Worm (Caenorhabditis elegans) whole organism, late embryonic: ENCODE results near the gene eif-2Bepsilon.
A peak's percentile ranks its signal among the peaks of the same experiment; 100 is the strongest.

Experiments used
- ama-1 ChIP-seq: fragments of 150-350 bp; optimal IDR thresholded peaks from 2 replicates; lab custom pipeline; 2014
- ceh-14 ChIP-seq: sonication (generic microtip); optimal IDR thresholded peaks from 2 replicates; lab custom pipeline; 2016; ENCODE audit warnings: missing genotype, missing genetic modification characterization, missing compliant biosample characterization
- ceh-34 ChIP-seq: sonication (generic microtip); optimal IDR thresholded peaks from 2 replicates; lab custom pipeline; 2016; ENCODE audit warnings: mild to moderate bottlenecking, missing genetic modification characterization, missing compliant biosample characterization
- fkh-10 ChIP-seq: fragments of 150-350 bp; optimal IDR thresholded peaks from 2 replicates; lab custom pipeline; 2014; ENCODE audit warnings: missing biosample characterization, missing genetic modification reagents, missing genetic modification characterization
- hlh-13 ChIP-seq: fragments of 200-800 bp; sonication (Bioruptor generic); optimal IDR thresholded peaks from 2 replicates; lab custom pipeline; 2018; ENCODE audit warnings: mild to moderate bottlenecking, missing genetic modification characterization, missing compliant biosample characterization
- nhr-11 ChIP-seq: fragments of 150-350 bp; optimal IDR thresholded peaks from 2 replicates; lab custom pipeline; 2014; ENCODE audit warnings: missing biosample characterization, missing genetic modification characterization
- nhr-232 ChIP-seq: sonication (generic microtip); optimal IDR thresholded peaks from 2 replicates; lab custom pipeline; 2016; ENCODE audit warnings: missing genetic modification characterization, missing compliant biosample characterization
- pag-3 ChIP-seq: sonication (generic microtip); optimal IDR thresholded peaks from 2 replicates; lab custom pipeline; 2016; ENCODE audit warnings: missing compliant biosample characterization, missing genetic modification characterization, borderline replicate concordance
- pha-4 ChIP-seq: fragments of 150-350 bp; optimal IDR thresholded peaks from 2 replicates; lab custom pipeline; 2018; ENCODE audit warnings: missing biosample characterization, missing genetic modification reagents, missing genetic modification characterization
- pros-1 ChIP-seq: fragments of 150-350 bp; optimal IDR thresholded peaks from 2 replicates; lab custom pipeline; 2014; ENCODE audit warnings: missing biosample characterization, missing genetic modification reagents, missing genetic modification characterization
- sox-4 ChIP-seq: sonication (generic microtip); optimal IDR thresholded peaks from 2 replicates; lab custom pipeline; 2017; ENCODE audit warnings: mild to moderate bottlenecking, missing genetic modification characterization, inconsistent platforms, missing compliant biosample characterization
- unc-86 ChIP-seq: sonication (generic microtip); optimal IDR thresholded peaks from 2 replicates; lab custom pipeline; 2016; ENCODE audit warnings: missing genetic modification characterization, missing compliant biosample characterization

- no peak for TF ChIP-seq nhr-232 (tag; lab: Kevin White, UChicago)
- TF ChIP-seq hlh-13 (GFP tag; lab: Kevin White, UChicago), result no peak
- TF ChIP-seq pros-1, result no peak
- TF ChIP-seq pag-3 (tag; lab: Kevin White, UChicago), result no peak
- no peak for TF ChIP-seq ama-1 (lab: Kevin White, UChicago)
- TF ChIP-seq pha-4, result no peak
- TF ChIP-seq fkh-10 (GFP tag; lab: Kevin White, UChicago), result no peak
- TF ChIP-seq sox-4 (tag; lab: Kevin White, UChicago), result no peak
- peak; percentile 33 for TF ChIP-seq ceh-34 (tag; lab: Kevin White, UChicago)
- no peak for TF ChIP-seq ceh-14
- TF ChIP-seq nhr-11 (tag; lab: Kevin White, UChicago), result no peak
- TF ChIP-seq unc-86 (tag; lab: Kevin White, UChicago), result no peak
Measured at ce11 chrII:8643627-8644356, 17.9 kb upstream of the eif-2Bepsilon start.
